Fruit fly (Drosophila melanogaster): ENCODE data around the gene CG10864.

The CG10864 gene

DNA sequence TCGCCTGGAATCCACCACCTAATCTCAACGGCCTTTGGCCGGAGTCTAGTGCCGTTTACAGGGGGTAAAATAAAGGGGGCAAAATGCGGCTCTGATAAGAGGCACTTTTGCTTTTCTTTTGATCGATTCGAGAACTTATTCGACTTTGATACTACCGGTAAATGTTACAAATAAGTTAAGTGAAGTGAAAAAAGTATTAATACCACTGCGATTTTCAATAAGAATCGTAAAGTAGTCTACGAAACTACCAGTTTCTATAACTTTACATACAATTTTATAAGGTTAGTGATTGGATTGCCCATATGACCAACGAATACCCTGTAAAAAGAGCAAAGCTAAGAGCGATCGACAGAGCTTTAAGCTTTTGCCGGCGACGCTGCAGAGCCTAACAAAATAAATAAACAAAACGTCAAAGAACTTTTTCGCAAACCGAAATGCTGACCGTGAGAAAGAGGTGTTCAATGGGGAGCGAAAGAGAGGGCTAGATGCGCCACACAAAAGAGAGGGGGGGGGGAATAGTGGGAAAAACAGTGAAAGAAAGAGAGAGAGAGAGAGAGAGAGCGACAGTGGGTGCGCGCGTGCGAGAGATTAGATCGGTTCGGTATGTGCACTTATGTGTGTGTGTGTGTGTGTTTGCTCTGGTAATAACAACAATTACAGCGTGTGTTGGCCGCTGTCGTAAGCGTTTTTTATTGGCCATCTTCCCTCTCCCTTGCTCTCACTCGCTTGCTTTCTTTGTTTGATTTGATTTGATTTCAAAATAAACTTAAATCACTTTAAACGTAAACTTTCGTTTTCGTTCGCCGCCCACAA, 25.3 kb upstream of the CG10864 start (continued):
- TF ChIP-seq CG11762 (GFP tag; optimal IDR thresholded peaks at IDR 0.05; ENCODE audit: insufficient read depth) (peak; percentile 64), CG8632 (GFP tag; optimal IDR thresholded peaks at IDR 0.05) (peak; percentile 64), CG7368 (GFP tag; optimal IDR thresholded peaks at IDR 0.05) (peak; percentile 76), CG6276 (GFP tag; optimal IDR thresholded peaks at IDR 0.05) (peak; percentile 78), CG10631 (GFP tag; optimal IDR thresholded peaks at IDR 0.05) (peak; percentile 67), CG6163 (GFP tag; IDR thresholded peaks at IDR 0.05) (peak; percentile 84), Eip93F (GFP tag; optimal IDR thresholded peaks at IDR 0.05) (no peak), Hr39 (GFP tag; optimal IDR thresholded peaks at IDR 0.05) (peak; percentile 81), Met (GFP tag; optimal IDR thresholded peaks at IDR 0.05) (peak; percentile 73), Sox14 (GFP tag; optimal IDR thresholded peaks at IDR 0.05) (peak; percentile 59), topi (GFP tag; optimal IDR thresholded peaks at IDR 0.05) (peak; percentile 83), fd85E (GFP tag; optimal IDR thresholded peaks at IDR 0.05) (no peak), CG11902 (GFP tag; optimal IDR thresholded peaks at IDR 0.05) (peak; percentile 57), eg (GFP tag; IDR thresholded peaks at IDR 0.05) (peak; percentile 78), Blimp-1 (GFP tag; optimal IDR thresholded peaks at IDR 0.05) (no peak), Eip75B (GFP tag; optimal IDR thresholded peaks at IDR 0.05) (peak; percentile 63), CG6808 (GFP tag; optimal IDR thresholded peaks at IDR 0.05) (peak; percentile 58), ss (GFP tag; optimal IDR thresholded peaks at IDR 0.05) (no peak), CG11294 (GFP tag; IDR thresholded peaks at IDR 0.05) (peak; percentile 65), Ets21C (GFP tag; optimal IDR thresholded peaks at IDR 0.05) (peak; percentile 55), fkh (GFP tag; optimal IDR thresholded peaks at IDR 0.05) (peak; percentile 91), Eip78C (GFP tag) (peak; percentile 93), achi (GFP tag; optimal IDR thresholded peaks at IDR 0.05) (peak; percentile 72), CG8119 (GFP tag; IDR thresholded peaks at IDR 0.05) (peak; percentile 77), Hr38 (GFP tag; optimal IDR thresholded peaks at IDR 0.05) (no peak), CG3032 (tag; optimal IDR thresholded peaks at IDR 0.05) (no peak), CG6792 (GFP tag; optimal IDR thresholded peaks at IDR 0.05) (peak; percentile 63)

DNA sequence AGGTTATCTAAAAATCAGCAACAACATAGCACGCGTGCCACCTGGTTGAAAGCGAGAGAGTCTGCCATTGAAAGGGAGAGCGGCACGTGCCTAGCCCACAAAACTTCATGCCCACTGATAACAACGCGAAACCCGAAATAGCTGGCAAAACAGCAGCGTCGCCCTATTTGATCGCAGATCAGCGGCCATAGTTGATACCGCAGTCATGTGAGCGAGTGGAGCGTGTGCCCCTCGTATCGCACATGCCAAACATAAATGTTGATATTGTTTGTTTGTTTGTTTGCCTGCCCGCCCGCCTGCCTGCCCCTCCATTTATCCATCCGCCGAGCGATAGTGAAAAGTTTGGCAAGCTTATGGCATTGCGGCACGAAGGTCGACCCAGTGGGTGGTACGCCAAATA, 21.5 kb upstream of the CG10864 start:
- TF ChIP-seq CG9139 (GFP tag; optimal IDR thresholded peaks at IDR 0.05) (no peak), Blimp-1 (GFP tag; optimal IDR thresholded peaks at IDR 0.05) (no peak), net (GFP tag; optimal IDR thresholded peaks at IDR 0.05) (no peak), Met (GFP tag; optimal IDR thresholded peaks at IDR 0.05) (no peak), CG6854 (GFP tag; optimal IDR thresholded peaks at IDR 0.05) (no peak), CG11902 (GFP tag; optimal IDR thresholded peaks at IDR 0.05) (no peak), Ets96B (tag; optimal IDR thresholded peaks at IDR 0.05) (no peak), CG6276 (GFP tag; optimal IDR thresholded peaks at IDR 0.05) (no peak), spab (GFP tag; optimal IDR thresholded peaks at IDR 0.05) (no peak), fkh (GFP tag; optimal IDR thresholded peaks at IDR 0.05) (peak; percentile 84), achi (GFP tag; optimal IDR thresholded peaks at IDR 0.05) (no peak), svp (GFP tag) (peak; percentile 50), CG4318 (GFP tag; optimal IDR thresholded peaks at IDR 0.05) (no peak), fd59A (GFP tag; optimal IDR thresholded peaks at IDR 0.05) (no peak)

DNA sequence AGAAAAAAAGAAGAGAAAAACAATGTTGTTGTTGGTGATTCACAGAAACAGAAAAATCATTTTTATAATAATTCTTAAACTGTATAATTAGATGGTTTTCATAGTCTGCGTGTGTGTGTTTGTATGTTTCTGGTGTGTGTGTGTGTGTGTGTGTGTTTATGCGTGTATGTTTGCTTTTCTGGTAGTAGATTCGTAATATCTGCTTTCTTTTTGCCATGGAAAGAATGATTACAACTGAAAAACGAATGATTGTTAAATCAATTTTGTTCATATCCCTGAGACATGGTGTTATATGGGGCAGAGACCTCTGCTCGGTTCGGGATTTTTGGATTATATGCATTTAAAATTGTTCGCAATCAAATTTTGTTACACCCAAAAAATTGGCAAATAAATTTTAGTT, 11.9 kb upstream of the CG10864 start:
- no peak for TF ChIP-seq Lpt (GFP tag; optimal IDR thresholded peaks at IDR 0.05)
- TF ChIP-seq CG11294 (GFP tag; IDR thresholded peaks at IDR 0.05), result no peak
- no peak for TF ChIP-seq CG8119 (GFP tag; IDR thresholded peaks at IDR 0.05)
- TF ChIP-seq Hr39 (GFP tag; optimal IDR thresholded peaks at IDR 0.05), result no peak
- TF ChIP-seq CG1621 (tag; optimal IDR thresholded peaks at IDR 0.05), result no peak
- no peak for TF ChIP-seq cyc (GFP tag; optimal IDR thresholded peaks at IDR 0.05)
- TF ChIP-seq Eip78C (GFP tag), result no peak
- TF ChIP-seq dac (GFP tag; optimal IDR thresholded peaks at IDR 0.05), result no peak
- no peak for TF ChIP-seq eg (GFP tag; IDR thresholded peaks at IDR 0.05)
- TF ChIP-seq Smox (GFP tag; optimal IDR thresholded peaks at IDR 0.05), result no peak
- TF ChIP-seq CG6854 (GFP tag; optimal IDR thresholded peaks at IDR 0.05), result no peak
